Worm (Caenorhabditis elegans): ENCODE results near the gene cyc-2.2.

cyc-2.2 gene

DNA sequence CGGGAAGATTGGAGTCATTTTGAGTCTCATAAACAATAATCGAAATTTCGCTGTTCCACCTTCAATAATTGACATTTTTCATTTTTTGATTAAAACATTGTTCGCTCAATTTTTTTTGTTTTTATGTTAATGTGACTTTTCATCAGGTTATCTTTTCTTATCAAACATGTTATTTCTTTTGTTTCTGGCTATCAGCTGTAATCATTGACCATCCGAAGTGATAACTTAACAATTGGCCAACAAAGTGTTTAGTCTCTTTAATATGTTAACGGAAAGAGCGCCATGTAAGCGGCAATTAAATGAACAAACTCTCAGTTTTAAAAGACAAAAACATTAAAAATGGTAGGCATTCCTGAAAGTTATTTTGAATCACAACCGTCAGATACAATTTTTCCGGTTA, 22.0 kb upstream of the cyc-2.2 start:
- TF ChIP-seq dao-5 (tag; optimal IDR thresholded peaks at IDR 0.05) (no peak), him-1 (tag; optimal IDR thresholded peaks at IDR 0.05) (no peak), W03F9.2 (tag; optimal IDR thresholded peaks at IDR 0.05) (no peak)

DNA sequence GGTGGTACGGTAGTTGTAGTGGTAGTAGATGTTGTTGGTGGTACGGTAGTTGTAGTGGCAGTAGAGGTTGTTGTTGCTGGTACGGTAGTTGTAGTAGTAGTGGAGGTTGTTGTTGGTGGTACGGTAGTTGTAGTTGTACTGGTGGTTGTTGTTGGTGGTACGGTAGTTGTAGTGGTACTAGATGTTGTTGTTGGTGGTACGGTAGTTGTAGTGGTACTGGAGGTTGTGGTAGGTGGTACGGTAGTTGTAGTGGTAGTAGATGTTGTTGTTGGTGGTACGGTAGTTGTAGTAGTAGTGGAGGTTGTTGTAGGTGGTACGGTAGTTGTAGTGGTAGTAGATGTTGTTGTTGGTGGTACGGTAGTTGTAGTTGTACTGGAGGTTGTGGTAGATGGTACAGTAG, 21.0 kb upstream of the cyc-2.2 start:
- TF ChIP-seq dao-5 (tag; optimal IDR thresholded peaks at IDR 0.05) (no peak), him-1 (tag; optimal IDR thresholded peaks at IDR 0.05) (no peak), W03F9.2 (tag; optimal IDR thresholded peaks at IDR 0.05) (no peak)

DNA sequence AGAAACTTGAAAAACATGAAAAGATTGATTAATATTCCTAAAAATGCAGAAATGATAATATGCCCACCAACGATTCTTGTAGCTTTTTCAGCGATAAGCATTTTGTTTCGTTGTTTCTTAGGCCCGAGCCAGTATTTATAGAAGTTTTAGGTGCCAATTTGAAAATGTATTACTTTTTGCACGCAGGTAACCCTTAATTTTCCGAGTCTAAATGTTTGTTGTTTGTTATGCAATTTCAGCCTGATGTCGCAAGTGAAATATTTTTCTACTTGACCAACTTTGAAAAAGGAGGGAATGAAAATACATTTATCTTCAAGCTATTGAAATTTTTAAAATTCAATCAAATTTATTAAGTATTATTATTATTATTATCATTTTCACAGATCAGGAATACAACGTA, 20.0 kb upstream of the cyc-2.2 start, which contains the start of gene srx-113:
Gene srx-113 (minus strand): TSS at position 101 of the 400 bp plus-strand sequence.
- no peak for TF ChIP-seq dao-5 (tag; optimal IDR thresholded peaks at IDR 0.05)
- TF ChIP-seq him-1 (tag; optimal IDR thresholded peaks at IDR 0.05), result no peak
- no peak for TF ChIP-seq W03F9.2 (tag; optimal IDR thresholded peaks at IDR 0.05)

DNA sequence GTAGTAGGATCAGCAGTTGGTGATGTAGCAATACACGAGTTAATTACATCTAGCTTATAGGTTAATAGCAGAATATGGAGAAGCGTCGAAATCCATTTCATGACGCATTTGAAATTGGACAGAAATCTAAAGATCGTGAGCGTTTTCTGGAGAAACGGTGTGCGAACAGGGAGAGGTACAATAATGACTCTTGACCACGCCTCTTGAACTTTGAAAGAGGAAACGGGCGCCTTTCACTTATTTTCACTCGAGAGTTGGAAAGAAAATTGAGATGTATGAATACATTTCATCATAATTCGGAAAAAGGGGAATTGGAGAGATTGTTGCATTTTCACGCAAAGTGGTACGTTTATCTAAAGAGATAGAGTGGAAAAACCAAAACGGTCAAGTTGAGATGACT, 17.7 kb upstream of the cyc-2.2 start, which contains the start of gene F56H9.6:
Gene F56H9.6 (minus strand): TSS at position 101 of the 400 bp plus-strand sequence.
- TF ChIP-seq him-1 (tag; optimal IDR thresholded peaks at IDR 0.05) (no peak), dao-5 (tag; optimal IDR thresholded peaks at IDR 0.05) (no peak), W03F9.2 (tag; optimal IDR thresholded peaks at IDR 0.05) (no peak)

DNA sequence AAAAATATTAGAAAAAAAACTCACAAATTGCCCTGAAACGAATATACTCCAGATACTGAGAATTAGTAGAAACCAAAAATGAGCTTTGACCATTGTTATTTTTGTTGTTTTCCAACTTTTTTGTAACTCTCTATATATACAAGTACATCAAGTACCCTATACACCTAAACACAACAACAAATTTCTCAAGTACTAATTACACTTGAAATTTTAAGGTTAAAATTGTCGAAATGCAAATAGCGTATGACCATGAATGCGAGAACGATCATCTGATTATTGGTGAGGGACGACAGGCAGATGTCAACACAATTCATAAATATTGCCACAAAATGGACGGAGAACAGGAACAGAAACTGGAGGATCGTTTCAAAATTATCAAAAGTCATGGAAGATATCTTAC, 12.4 kb upstream of the cyc-2.2 start, which contains the start of gene F56H9.9:
Gene F56H9.9 (minus strand): TSS at position 101 of the 400 bp plus-strand sequence.
- TF ChIP-seq him-1 (tag; optimal IDR thresholded peaks at IDR 0.05) (no peak), dao-5 (tag; optimal IDR thresholded peaks at IDR 0.05) (no peak), W03F9.2 (tag; optimal IDR thresholded peaks at IDR 0.05) (no peak)

DNA sequence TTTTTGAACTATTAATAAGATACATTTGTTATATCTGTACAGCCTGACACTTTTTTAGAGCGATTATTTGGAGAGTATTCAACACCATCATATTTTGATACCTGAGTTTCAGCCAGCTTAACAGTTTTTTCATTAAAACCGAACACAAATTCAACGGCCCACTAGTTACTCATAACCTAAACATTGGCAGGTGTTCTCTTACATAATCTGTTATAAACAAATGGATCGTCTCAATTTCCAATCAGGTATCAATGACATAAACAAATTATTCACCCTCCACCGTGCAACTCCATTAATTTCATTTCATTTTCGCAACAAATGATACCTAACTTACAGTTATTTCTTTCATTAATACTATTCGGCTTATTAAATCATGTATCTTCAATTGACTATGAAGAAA, 989 bp downstream of the cyc-2.2 start, which contains the start of gene cubn-1:
Gene cubn-1 (plus strand): TSS at position 301 of the 400 bp plus-strand sequence.
- TF ChIP-seq dao-5 (tag; optimal IDR thresholded peaks at IDR 0.05), result no peak
- TF ChIP-seq W03F9.2 (tag; optimal IDR thresholded peaks at IDR 0.05), result no peak
- no peak for TF ChIP-seq him-1 (tag; optimal IDR thresholded peaks at IDR 0.05)

DNA sequence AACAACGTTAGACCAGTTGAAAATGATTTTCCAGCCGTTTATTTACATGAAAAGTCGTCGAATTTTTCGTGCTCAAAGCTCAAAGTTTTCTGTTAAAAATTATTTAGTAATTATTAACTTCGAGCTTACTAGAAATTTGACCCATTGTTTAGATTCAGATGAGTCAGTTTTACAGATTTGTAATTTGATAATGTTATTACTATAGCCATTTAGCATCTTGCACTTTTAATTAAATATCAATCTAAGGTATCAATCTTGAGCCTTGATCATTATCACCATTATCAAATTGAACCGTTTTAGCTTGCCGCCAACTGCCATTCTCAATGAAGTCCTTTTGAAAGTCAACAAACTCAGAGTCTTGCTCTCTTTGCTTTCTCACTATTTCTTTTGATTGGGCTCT, 2.5 kb downstream of the cyc-2.2 start, which contains the start of gene ZC116.1:
Gene ZC116.1 (plus strand): TSS at position 301 of the 400 bp plus-strand sequence.
- TF ChIP-seq W03F9.2 (tag; optimal IDR thresholded peaks at IDR 0.05) (no peak), dao-5 (tag; optimal IDR thresholded peaks at IDR 0.05) (no peak), him-1 (tag; optimal IDR thresholded peaks at IDR 0.05) (no peak)

DNA sequence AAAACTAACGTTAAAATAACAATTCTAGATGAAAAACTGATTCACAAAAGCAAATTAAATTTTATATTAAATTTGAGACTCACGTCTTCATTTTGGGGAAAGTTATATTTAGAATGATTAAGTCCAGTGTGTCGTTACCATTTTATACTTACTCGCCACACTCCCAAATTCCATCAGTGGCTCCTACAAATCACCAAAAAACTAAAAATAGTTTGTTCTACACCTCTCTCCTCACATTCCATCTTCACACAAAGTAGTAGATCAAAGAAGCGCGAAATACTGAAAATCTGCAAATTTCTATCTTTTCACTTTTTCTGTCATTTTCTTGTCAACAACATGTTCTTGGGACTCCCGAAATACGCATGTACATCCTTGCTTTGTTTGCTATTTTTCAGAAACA, 3.2 kb downstream of the cyc-2.2 start, which contains the start of gene ZC116.5:
Gene ZC116.5 (minus strand): TSS at position 101 of the 400 bp plus-strand sequence.
- TF ChIP-seq dao-5 (tag; optimal IDR thresholded peaks at IDR 0.05), result no peak

DNA sequence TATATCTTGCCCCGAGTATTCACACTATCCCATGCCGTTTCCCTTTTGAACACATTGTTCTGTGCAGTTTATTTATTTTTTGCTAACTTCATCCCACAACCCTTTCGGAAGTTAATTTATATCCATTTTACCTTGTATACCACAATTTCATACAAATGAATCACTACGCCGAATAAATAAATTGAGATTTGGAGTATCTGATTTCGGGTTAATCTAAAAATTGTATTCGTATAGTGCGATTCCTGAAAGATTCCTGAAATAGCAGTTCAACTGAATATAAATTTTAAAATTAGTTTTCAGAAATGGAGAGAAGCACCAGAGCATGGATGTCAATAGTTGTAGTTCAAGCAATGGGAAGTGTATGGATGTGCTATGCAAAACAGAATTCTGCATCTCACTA, 4.9 kb downstream of the cyc-2.2 start, which contains the start of gene erg-28:
Gene erg-28 (plus strand): TSS at position 301 of the 400 bp plus-strand sequence.
- TF ChIP-seq W03F9.2 (tag; optimal IDR thresholded peaks at IDR 0.05) (no peak), dao-5 (tag; optimal IDR thresholded peaks at IDR 0.05) (no peak), him-1 (tag; optimal IDR thresholded peaks at IDR 0.05) (no peak)

DNA sequence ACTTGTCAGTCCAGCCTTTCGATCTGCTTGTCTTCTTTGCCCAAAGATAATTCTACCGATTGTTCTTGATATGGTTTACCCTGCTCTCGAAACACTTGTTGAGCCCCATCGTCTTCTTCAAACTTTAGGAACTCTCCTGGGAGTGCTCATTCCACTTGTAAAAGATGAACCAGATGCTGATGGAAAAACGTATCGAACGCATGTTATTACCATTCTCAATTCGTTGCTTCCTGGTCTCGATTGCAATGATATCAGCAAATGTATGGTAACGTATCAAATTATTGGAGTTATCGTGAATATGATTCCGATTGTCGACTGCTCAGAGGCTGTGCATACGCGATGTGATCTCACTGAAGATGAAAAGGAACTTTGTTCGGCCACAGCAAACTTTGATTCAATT, 10.2 kb downstream of the cyc-2.2 start:
- TF ChIP-seq W03F9.2 (tag; optimal IDR thresholded peaks at IDR 0.05) (no peak), dao-5 (tag; optimal IDR thresholded peaks at IDR 0.05) (no peak), him-1 (tag; optimal IDR thresholded peaks at IDR 0.05) (no peak)

DNA sequence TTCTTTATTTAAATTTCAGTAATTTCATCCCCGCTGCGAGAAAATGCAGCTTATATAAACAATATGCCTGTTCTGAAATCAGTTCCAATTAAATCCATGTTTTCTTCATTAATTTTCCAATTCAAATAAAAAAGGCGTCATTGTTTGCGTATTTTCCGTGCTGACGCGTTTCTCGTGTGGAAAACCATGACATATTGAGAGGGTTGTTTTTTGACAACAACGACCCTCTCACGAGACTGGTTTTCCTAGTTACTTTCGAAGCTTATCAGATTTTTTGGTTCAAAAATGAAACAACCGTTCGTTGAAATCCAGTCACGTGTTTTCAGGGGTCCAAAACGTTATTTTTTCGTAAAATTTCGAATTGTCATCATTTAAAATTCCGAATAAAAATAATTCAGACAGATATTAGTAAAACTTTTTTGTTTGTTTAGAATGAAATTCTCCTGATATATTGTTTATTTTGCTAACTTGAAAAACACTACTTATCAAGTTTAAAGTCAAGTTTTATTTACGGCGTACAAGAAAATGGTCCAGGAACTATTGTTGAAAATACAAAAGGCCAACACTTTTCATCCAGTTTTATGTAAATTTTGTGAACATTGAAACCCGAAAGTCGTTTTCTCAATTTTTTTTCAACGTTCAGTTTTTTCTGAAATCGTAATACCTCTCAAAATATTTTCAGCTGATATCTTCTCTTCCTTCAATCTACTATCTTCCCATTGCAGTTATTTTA, 12.3 kb downstream of the cyc-2.2 start, which contains the start of gene C14C10.5:
Gene C14C10.5 (plus strand): TSS at position 683 of the 733 bp plus-strand sequence.
- TF ChIP-seq him-1 (tag; optimal IDR thresholded peaks at IDR 0.05), result no peak
- TF ChIP-seq W03F9.2 (tag; optimal IDR thresholded peaks at IDR 0.05), result no peak
- no peak for TF ChIP-seq dao-5 (tag; optimal IDR thresholded peaks at IDR 0.05)

DNA sequence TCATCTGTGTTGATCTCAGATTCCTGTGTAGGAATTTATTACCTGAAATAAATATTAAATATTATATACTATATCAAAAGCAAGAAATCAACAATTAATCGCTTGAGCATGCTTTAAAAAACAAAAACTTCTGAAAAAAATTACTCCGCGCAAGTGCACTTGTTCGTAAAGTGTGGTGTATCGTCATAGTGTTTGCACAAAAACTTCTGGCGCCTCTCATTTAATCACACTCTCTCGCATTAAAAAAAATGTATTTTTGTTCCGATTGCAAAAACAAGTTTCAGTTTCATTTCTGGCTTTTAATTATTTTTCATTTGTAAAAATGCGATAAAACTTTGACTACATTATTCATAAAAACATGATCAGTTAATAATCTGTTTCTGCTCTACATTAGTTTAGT, 12.9 kb downstream of the cyc-2.2 start, which contains the start of the genes C14C10.10 and ril-2:
Gene C14C10.10 (minus strand): TSS at position 19 of the 400 bp plus-strand sequence.
Gene ril-2 (minus strand): TSS at position 48 of the 400 bp plus-strand sequence.
- TF ChIP-seq him-1 (tag; optimal IDR thresholded peaks at IDR 0.05), result no peak
- TF ChIP-seq W03F9.2 (tag; optimal IDR thresholded peaks at IDR 0.05), result no peak
- no peak for TF ChIP-seq dao-5 (tag; optimal IDR thresholded peaks at IDR 0.05)

DNA sequence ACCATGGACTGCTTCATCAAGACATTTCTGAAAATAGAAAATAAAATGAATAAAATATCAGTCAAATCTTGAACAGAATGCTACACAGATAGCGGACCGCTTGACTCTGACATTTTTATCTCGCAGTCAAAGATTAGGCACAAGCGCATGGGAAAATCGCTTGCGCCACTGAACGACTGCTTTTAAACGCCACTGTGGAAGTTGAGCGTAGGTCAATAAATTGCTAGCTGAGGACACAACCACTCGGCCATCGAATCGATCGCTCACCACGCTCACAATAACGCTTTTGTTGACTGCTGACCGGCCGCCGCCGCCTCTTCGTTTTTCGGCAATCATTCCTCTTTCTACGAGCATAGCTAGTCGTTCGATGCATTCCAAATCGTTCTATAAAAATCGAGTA, 15.2 kb downstream of the cyc-2.2 start:
- TF ChIP-seq W03F9.2 (tag; optimal IDR thresholded peaks at IDR 0.05) (no peak), him-1 (tag; optimal IDR thresholded peaks at IDR 0.05) (no peak), dao-5 (tag; optimal IDR thresholded peaks at IDR 0.05) (peak; percentile 55)

DNA sequence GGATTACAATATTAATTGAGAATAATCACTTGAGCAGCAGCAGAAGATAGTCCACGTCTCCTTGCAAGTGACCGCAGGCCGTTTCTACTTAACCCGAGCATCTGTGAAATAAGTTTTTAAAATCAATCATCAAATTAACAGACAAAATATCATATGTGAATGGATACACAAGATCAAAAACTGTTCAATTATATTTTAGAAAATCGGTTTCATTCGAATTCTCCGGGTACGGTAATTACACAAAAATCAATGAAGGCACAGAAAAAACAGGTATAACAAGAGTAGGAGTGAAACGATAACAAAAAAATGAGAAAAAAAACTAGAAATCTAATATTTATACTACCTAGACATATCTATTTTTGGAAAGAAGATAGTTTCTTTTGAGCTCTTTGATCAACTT, 15.8 kb downstream of the cyc-2.2 start, which contains the start of gene mma-1:
Gene mma-1 (minus strand): TSS at position 101 of the 400 bp plus-strand sequence.
- TF ChIP-seq dao-5 (tag; optimal IDR thresholded peaks at IDR 0.05), result no peak
- TF ChIP-seq W03F9.2 (tag; optimal IDR thresholded peaks at IDR 0.05), result no peak
- no peak for TF ChIP-seq him-1 (tag; optimal IDR thresholded peaks at IDR 0.05)
